Fruit fly (Drosophila melanogaster) whole organism, embryonic: ENCODE data around the gene Tengl3.
A peak's percentile ranks its signal among the peaks of the same experiment; 100 is the strongest.

ENCODE experiments used
- Ada2b ChIP-seq: fragments of 200-800 bp; sonication (Bioruptor generic); IDR thresholded peaks from 2 replicates; pipeline ENCODE4 v1.3.6; 2022; ENCODE audit warnings: missing biosample characterization, missing genetic modification characterization
- Atf-2 ChIP-seq: fragments of 200-800 bp; sonication (Bioruptor generic); optimal IDR thresholded peaks from 2 replicates; lab custom pipeline; 2016; ENCODE audit warnings: missing biosample characterization, missing genetic modification characterization
- Atf3 ChIP-seq: fragments of 200-800 bp; sonication (Bioruptor generic); optimal IDR thresholded peaks from 3 replicates; lab custom pipeline; 2016; ENCODE audit warnings: missing biosample characterization, missing genetic modification characterization
- Bdp1 ChIP-seq: fragments of 200-800 bp; sonication (Bioruptor generic); optimal IDR thresholded peaks from 3 replicates; lab custom pipeline; 2016; ENCODE audit warnings: missing biosample characterization, missing genetic modification characterization
- CG10209 ChIP-seq: fragments of 200-800 bp; sonication (Bioruptor generic); optimal IDR thresholded peaks from 3 replicates; lab custom pipeline; 2017; ENCODE audit warnings: missing biosample characterization, mild to moderate bottlenecking, missing genetic modification characterization, missing genetic modification reagents
- CG10462 ChIP-seq: fragments of 200-800 bp; sonication (Bioruptor generic); optimal IDR thresholded peaks from 2 replicates; lab custom pipeline; 2016; ENCODE audit warnings: missing biosample characterization, missing genetic modification characterization
- CG12769 ChIP-seq: fragments of 200-800 bp; sonication (Bioruptor generic); optimal IDR thresholded peaks from 2 replicates; lab custom pipeline; 2019; ENCODE audit warnings: missing biosample characterization, mild to moderate bottlenecking, missing genetic modification characterization, moderate library complexity
- CG15073 ChIP-seq: fragments of 200-800 bp; sonication (Bioruptor generic); optimal IDR thresholded peaks from 2 replicates; lab custom pipeline; 2016; ENCODE audit warnings: missing biosample characterization, missing genetic modification characterization
- CG16779 ChIP-seq: fragments of 200-800 bp; sonication (Bioruptor generic); IDR thresholded peaks from 2 replicates; pipeline ENCODE4 v1.3.6; 2022; ENCODE audit warnings: missing biosample characterization, missing genetic modification characterization
- CG18599 ChIP-seq: fragments of 200-800 bp; sonication (Bioruptor generic); optimal IDR thresholded peaks from 3 replicates; lab custom pipeline; 2017; ENCODE audit warnings: missing biosample characterization, missing genetic modification characterization, mild to moderate bottlenecking, moderate library complexity, missing genetic modification reagents
- CG31388 ChIP-seq: fragments of 200-800 bp; sonication (Bioruptor generic); optimal IDR thresholded peaks from 2 replicates; lab custom pipeline; 2016; ENCODE audit warnings: missing biosample characterization, missing genetic modification characterization
- CG4617 ChIP-seq: fragments of 200-800 bp; sonication (Bioruptor generic); optimal IDR thresholded peaks from 3 replicates; lab custom pipeline; 2016; ENCODE audit warnings: missing biosample characterization, missing genetic modification characterization, borderline replicate concordance
- CG5953 ChIP-seq: fragments of 200-800 bp; sonication (Bioruptor generic); IDR thresholded peaks from 2 replicates; pipeline ENCODE4 v1.3.6; 2022; ENCODE audit warnings: missing biosample characterization, missing genetic modification characterization
- CG6272 ChIP-seq: fragments of 200-800 bp; sonication (Bioruptor generic); IDR thresholded peaks from 2 replicates; pipeline ENCODE4 v1.3.6; 2022; ENCODE audit warnings: missing biosample characterization, missing genetic modification characterization
- CG7372 ChIP-seq: fragments of 200-800 bp; sonication (Bioruptor generic); IDR thresholded peaks from 2 replicates; pipeline ENCODE4 v1.3.6; 2022; ENCODE audit warnings: missing biosample characterization, missing genetic modification characterization
- CG8089 ChIP-seq: fragments of 200-800 bp; sonication (Bioruptor generic); optimal IDR thresholded peaks from 3 replicates; lab custom pipeline; 2016; ENCODE audit warnings: missing biosample characterization, missing genetic modification characterization
- CG9817 ChIP-seq: fragments of 200-800 bp; sonication (Bioruptor generic); optimal IDR thresholded peaks from 2 replicates; lab custom pipeline; 2018; ENCODE audit warnings: missing biosample characterization, mild to moderate bottlenecking, missing genetic modification characterization, moderate library complexity
- Dll ChIP-seq: fragments of 200-800 bp; sonication (Bioruptor generic); IDR thresholded peaks from 4 replicates; pipeline ENCODE4 v1.3.6; 2022; ENCODE audit warnings: missing biosample characterization, missing genetic modification characterization; ENCODE audit not compliant: partially characterized antibody
- E2f1 ChIP-seq: fragments of 200-800 bp; sonication (Bioruptor generic); IDR thresholded peaks from 2 replicates; pipeline ENCODE4 v1.3.6; 2022; ENCODE audit warnings: missing biosample characterization, missing genetic modification characterization
- Fer1 ChIP-seq: fragments of 200-800 bp; sonication (Bioruptor generic); optimal IDR thresholded peaks from 2 replicates; lab custom pipeline; 2017; ENCODE audit warnings: missing biosample characterization, mild to moderate bottlenecking, missing genetic modification characterization
- GATAe ChIP-seq: fragments of 200-800 bp; sonication (Bioruptor generic); conservative IDR thresholded peaks from 2 replicates; pipeline ENCODE4 v1.3.6; 2022; ENCODE audit warnings: missing biosample characterization, missing genetic modification characterization
- Gsc ChIP-seq: fragments of 200-800 bp; sonication (Bioruptor generic); IDR thresholded peaks from 2 replicates; pipeline ENCODE4 v1.3.6; 2022; ENCODE audit warnings: missing biosample characterization, missing genetic modification characterization
- HLHmδ ChIP-seq: fragments of 200-800 bp; sonication (Bioruptor generic); optimal IDR thresholded peaks from 2 replicates; lab custom pipeline; 2018; ENCODE audit warnings: missing biosample characterization, mild to moderate bottlenecking, missing genetic modification characterization, moderate library complexity
- Hr51 ChIP-seq, 2 experiments: fragments of 200-800 bp; sonication (Bioruptor generic); optimal IDR thresholded peaks; 2 replicates in 1 of 2; 3 replicates in 1 of 2; lab custom pipeline; 2016 to 2018; ENCODE audit warnings: missing biosample characterization in 2 of 2, missing genetic modification characterization in 2 of 2, mild to moderate bottlenecking in 1 of 2, moderate library complexity in 1 of 2
- Hr78 ChIP-seq, 2 experiments: fragments of 200-800 bp in 1 of 2; fragments of >200 bp in 1 of 2; sonication (Bioruptor generic) in 1 of 2; optimal IDR thresholded peaks; 2 replicates each; lab custom pipeline; 2017 to 2019; ENCODE audit warnings: missing biosample characterization in 2 of 2, missing genetic modification characterization in 2 of 2, mild to moderate bottlenecking in 1 of 2, moderate library complexity in 1 of 2
- NK7.1 ChIP-seq: fragments of 200-800 bp; sonication (Bioruptor generic); optimal IDR thresholded peaks from 3 replicates; lab custom pipeline; 2016; ENCODE audit warnings: missing biosample characterization, missing genetic modification characterization
- NfI ChIP-seq: fragments of 200-800 bp; sonication (Bioruptor generic); optimal IDR thresholded peaks from 3 replicates; lab custom pipeline; 2018; ENCODE audit warnings: missing biosample characterization, mild to moderate bottlenecking, missing genetic modification characterization, moderate library complexity
- Spps ChIP-seq: fragments of 200-800 bp; sonication (Bioruptor generic); optimal IDR thresholded peaks from 2 replicates; lab custom pipeline; 2018; ENCODE audit warnings: missing biosample characterization, mild to moderate bottlenecking, missing genetic modification characterization
- ash1 ChIP-seq: fragments of 200-800 bp; sonication (Bioruptor generic); optimal IDR thresholded peaks from 2 replicates; lab custom pipeline; 2018; ENCODE audit warnings: missing biosample characterization, mild to moderate bottlenecking, missing genetic modification characterization
- bab2 ChIP-seq: fragments of 200-800 bp; sonication (Bioruptor generic); optimal IDR thresholded peaks from 2 replicates; lab custom pipeline; 2016; ENCODE audit warnings: missing biosample characterization, missing genetic modification characterization
- bcd ChIP-seq: fragments of 200-800 bp; sonication (Bioruptor generic); optimal IDR thresholded peaks from 2 replicates; lab custom pipeline; 2017; ENCODE audit warnings: missing biosample characterization, mild to moderate bottlenecking, missing genetic modification characterization
- cad ChIP-seq: fragments of >200 bp; optimal IDR thresholded peaks from 2 replicates; lab custom pipeline; 2017; ENCODE audit warnings: missing biosample characterization, missing genetic modification characterization
- ci ChIP-seq: fragments of 200-800 bp; sonication (Bioruptor generic); IDR thresholded peaks from 3 replicates; pipeline ENCODE4 v1.3.6; 2022; ENCODE audit warnings: missing biosample characterization, missing genetic modification characterization
- da ChIP-seq: fragments of 200-800 bp; sonication (Bioruptor generic); optimal IDR thresholded peaks from 2 replicates; lab custom pipeline; 2016; ENCODE audit warnings: missing biosample characterization, missing genetic modification characterization
- dmrt11E ChIP-seq: fragments of 200-800 bp; sonication (Bioruptor generic); optimal IDR thresholded peaks from 3 replicates; lab custom pipeline; 2018; ENCODE audit warnings: missing biosample characterization, mild to moderate bottlenecking, missing genetic modification characterization, moderate library complexity
- h ChIP-seq: fragments of >200 bp; optimal IDR thresholded peaks from 2 replicates; lab custom pipeline; 2017
- insv ChIP-seq, 2 experiments: fragments of 200-800 bp; sonication (Bioruptor generic); optimal IDR thresholded peaks; 3 replicates each; lab custom pipeline; 2016 to 2018; ENCODE audit warnings: missing biosample characterization in 2 of 2, missing genetic modification characterization in 2 of 2
- kay ChIP-seq: fragments of 200-800 bp; sonication (Bioruptor generic); optimal IDR thresholded peaks from 2 replicates; lab custom pipeline; 2016; ENCODE audit warnings: missing biosample characterization, missing genetic modification characterization
- ken ChIP-seq: fragments of 200-800 bp; sonication (Bioruptor generic); IDR thresholded peaks from 3 replicates; pipeline ENCODE4 v1.3.6; 2022; ENCODE audit warnings: missing biosample characterization, missing genetic modification characterization
- nmo ChIP-seq: fragments of 200-800 bp; sonication (Bioruptor generic); optimal IDR thresholded peaks from 2 replicates; lab custom pipeline; 2018; ENCODE audit warnings: missing biosample characterization, mild to moderate bottlenecking, missing genetic modification characterization, moderate library complexity
- pfk ChIP-seq: fragments of 200-800 bp; sonication (Bioruptor generic); optimal IDR thresholded peaks from 2 replicates; lab custom pipeline; 2018; ENCODE audit warnings: missing biosample characterization, mild to moderate bottlenecking, missing genetic modification characterization, moderate library complexity
- pzg ChIP-seq: fragments of 200-800 bp; sonication (Bioruptor generic); optimal IDR thresholded peaks from 3 replicates; lab custom pipeline; 2018; ENCODE audit warnings: missing biosample characterization, mild to moderate bottlenecking, missing genetic modification characterization, moderate library complexity
- salm ChIP-seq: fragments of 200-800 bp; sonication (Bioruptor generic); optimal IDR thresholded peaks from 2 replicates; lab custom pipeline; 2018; ENCODE audit warnings: missing biosample characterization, mild to moderate bottlenecking, missing genetic modification characterization
- sc ChIP-seq, 3 experiments: fragments of >200 bp in 2 of 3; fragments of 200-800 bp in 1 of 3; sonication (Bioruptor generic) in 1 of 3; optimal IDR thresholded peaks; 2 replicates in 2 of 3; 3 replicates in 1 of 3; lab custom pipeline; 2017; ENCODE audit warnings: mild to moderate bottlenecking in 1 of 3, missing biosample characterization in 1 of 3, missing genetic modification characterization in 1 of 3, missing genetic modification reagents in 1 of 3
- so ChIP-seq: fragments of 200-800 bp; sonication (Bioruptor generic); IDR thresholded peaks from 3 replicates; pipeline ENCODE4 v1.3.6; 2022; ENCODE audit warnings: missing biosample characterization, missing genetic modification characterization
- ssp ChIP-seq: fragments of 200-800 bp; sonication (Bioruptor generic); IDR thresholded peaks from 2 replicates; pipeline ENCODE4 v1.3.6; 2022; ENCODE audit warnings: missing biosample characterization, missing genetic modification characterization
- sug ChIP-seq: fragments of 200-800 bp; optimal IDR thresholded peaks from 2 replicates; lab custom pipeline; 2019; ENCODE audit warnings: missing biosample characterization, mild to moderate bottlenecking, missing genetic modification characterization, moderate library complexity
- toy ChIP-seq: fragments of 200-800 bp; sonication (Bioruptor generic); IDR thresholded peaks from 2 replicates; pipeline ENCODE4 v1.3.6; 2022; ENCODE audit warnings: missing biosample characterization, missing genetic modification characterization
- twi ChIP-seq: fragments of 200-800 bp; optimal IDR thresholded peaks from 2 replicates; lab custom pipeline; 2019; ENCODE audit warnings: missing biosample characterization, mild to moderate bottlenecking, missing genetic modification characterization, moderate library complexity

Tengl3 gene

DNA sequence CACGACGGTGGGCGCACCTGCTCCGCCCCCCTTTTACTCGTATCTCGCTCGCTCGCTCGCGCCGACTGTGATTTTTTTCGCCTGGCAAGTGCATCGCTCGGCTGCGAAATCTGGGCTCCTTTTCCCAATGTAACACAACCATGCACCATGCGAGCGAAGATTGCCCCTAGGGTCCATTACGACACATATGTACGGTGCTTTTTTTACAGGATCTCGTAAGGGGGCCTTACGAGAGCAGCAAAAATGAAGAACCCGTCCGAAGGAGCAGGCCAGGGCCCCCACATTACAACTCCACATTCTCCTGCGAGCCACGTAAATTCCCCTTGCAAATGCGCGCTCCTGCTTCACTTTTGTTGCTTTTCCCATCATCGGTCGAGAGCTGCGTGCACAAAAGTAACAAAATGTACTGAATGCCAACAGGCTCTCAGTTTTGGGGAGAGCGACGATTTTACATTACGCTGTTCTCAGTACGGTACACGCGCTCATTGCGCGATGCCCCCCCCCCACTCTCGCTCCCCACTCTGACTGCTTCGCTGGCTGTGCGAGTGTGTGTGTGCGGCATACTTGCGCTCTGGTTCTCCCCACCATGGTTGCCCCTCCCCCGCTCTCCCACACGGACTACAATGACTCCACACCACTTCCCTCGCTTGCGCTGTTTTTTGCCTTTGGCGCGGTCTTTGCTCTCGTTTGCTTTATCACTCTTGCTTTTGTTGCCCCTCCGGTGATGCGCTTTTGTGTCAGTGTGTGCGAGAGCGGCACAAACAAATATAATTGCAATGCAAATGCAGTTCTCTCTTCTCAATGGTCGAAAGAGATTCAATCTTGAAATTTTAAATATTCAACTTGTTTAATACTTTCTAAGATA, 35.0 kb downstream of the Tengl3 start (continued):
- TF ChIP-seq pfk (no peak), CG15073 (GFP tag; lab: Kevin White, UChicago) (no peak), pzg (GFP tag; lab: Kevin White, UChicago) (no peak), Atf3 (GFP tag; lab: Kevin White, UChicago) (no peak), GATAe (GFP tag; lab: Robert Waterston, UW) (no peak), nmo (GFP tag; lab: Kevin White, UChicago) (no peak), CG7372 (GFP tag; lab: Robert Waterston, UW) (no peak), CG9817 (no peak), Atf-2 (GFP tag; lab: Kevin White, UChicago) (no peak), CG10209 (GFP tag; lab: Kevin White, UChicago) (no peak), CG31388 (GFP tag; lab: Kevin White, UChicago) (no peak), CG4617 (no peak), NK7.1 (GFP tag; lab: Kevin White, UChicago) (no peak), toy (GFP tag; lab: Robert Waterston, UW) (no peak), CG12769 (tag; lab: Kevin White, UChicago) (peak; percentile 55), NfI (GFP tag; lab: Kevin White, UChicago) (no peak), salm (tag; lab: Kevin White, UChicago) (no peak), E2f1 (GFP tag; lab: Robert Waterston, UW) (no peak), Spps (tag; lab: Kevin White, UChicago) (no peak), h (lab: Kevin White, UChicago) (no peak), ssp (GFP tag; lab: Robert Waterston, UW) (no peak), CG5953 (GFP tag; lab: Robert Waterston, UW) (no peak), insv (GFP tag; optimal IDR thresholded peaks at IDR 0.05; lab: Kevin White, UChicago) (no peak), CG18599 (peak; percentile 13), sc (optimal IDR thresholded peaks at IDR 0.05; lab: Kevin White, UChicago) (no peak), sc (GFP tag; optimal IDR thresholded peaks at IDR 0.05; lab: Kevin White, UChicago) (no peak), HLHmδ (GFP tag; lab: Kevin White, UChicago) (peak; percentile 88), ci (peak; percentile 76), CG8089 (GFP tag; lab: Kevin White, UChicago) (no peak), Fer1 (GFP tag; lab: Kevin White, UChicago) (no peak), ken (GFP tag; lab: Robert Waterston, UW) (peak; percentile 4; the same call in 1 of the 3 replicates), twi (tag; lab: Kevin White, UChicago) (no peak), ash1 (GFP tag; lab: Kevin White, UChicago) (no peak), sug (tag; lab: Kevin White, UChicago) (peak; percentile 34), CG10462 (GFP tag; lab: Kevin White, UChicago) (no peak), Dll (GFP tag; lab: Robert Waterston, UW) (peak; percentile 34; the same call in 2 of the 4 replicates), Bdp1 (GFP tag; lab: Kevin White, UChicago) (no peak), cad (GFP tag; lab: Kevin White, UChicago) (no peak), bcd (GFP tag; lab: Kevin White, UChicago) (no peak), Ada2b (GFP tag; lab: Robert Waterston, UW) (no peak), kay (GFP tag; lab: Kevin White, UChicago) (peak; percentile 39), Gsc (GFP tag; lab: Robert Waterston, UW) (no peak), Hr51 (GFP tag; optimal IDR thresholded peaks at IDR 0.05; lab: Kevin White, UChicago) (no peak), Hr78 (GFP tag; optimal IDR thresholded peaks at IDR 0.05; lab: Kevin White, UChicago) (no peak), CG16779 (GFP tag; lab: Robert Waterston, UW) (no peak), so (no peak), da (GFP tag; lab: Kevin White, UChicago) (no peak), CG6272 (GFP tag; lab: Robert Waterston, UW) (0 out of 2 replicates have a peak, but pooled peaks have one; percentile 20), bab2 (GFP tag; lab: Kevin White, UChicago) (no peak), dmrt11E (tag; lab: Kevin White, UChicago) (no peak)
